Worm (Caenorhabditis elegans): ENCODE data around the gene F55G7.5.

DNA sequence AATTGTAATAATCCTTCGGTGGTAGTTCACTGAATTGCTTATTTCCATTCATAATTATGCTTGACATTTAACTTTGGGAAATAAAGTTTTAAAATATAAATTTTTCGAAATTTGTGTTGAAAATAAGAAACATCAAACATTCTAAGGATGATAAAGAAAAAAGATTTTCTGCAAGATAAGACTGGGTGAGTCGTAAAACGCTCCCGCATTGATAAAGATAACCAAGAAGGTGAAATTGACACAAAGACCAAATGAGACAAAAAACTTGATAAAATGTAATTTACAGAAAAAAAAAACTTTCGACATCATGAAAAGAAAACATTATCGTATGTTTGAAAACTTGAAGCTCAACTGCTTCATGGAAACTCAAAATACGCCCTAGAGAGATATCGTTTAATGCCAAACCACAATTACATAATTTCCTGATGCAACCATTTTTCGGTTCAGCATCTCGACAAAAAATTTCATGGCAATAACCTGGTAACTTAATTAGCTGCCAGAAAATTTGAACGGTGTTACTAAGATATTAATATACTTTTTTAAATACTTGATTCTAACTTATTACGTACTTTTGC, 29.4 kb upstream of the F55G7.5 start:
- no peak for TF ChIP-seq egl-27 (tag; optimal IDR thresholded peaks at IDR 0.05)
- no peak for TF ChIP-seq unc-62 (GFP tag; optimal IDR thresholded peaks at IDR 0.05)
- TF ChIP-seq ama-1 (optimal IDR thresholded peaks at IDR 0.05): peak; percentile 37
- no peak for TF ChIP-seq nhr-11 (tag; optimal IDR thresholded peaks at IDR 0.05)
- TF ChIP-seq snpc-4 (tag; optimal IDR thresholded peaks at IDR 0.05): no peak
- TF ChIP-seq nhr-76 (tag; optimal IDR thresholded peaks at IDR 0.05): no peak
- TF ChIP-seq hmg-11 (tag; optimal IDR thresholded peaks at IDR 0.05): no peak
- no peak for TF ChIP-seq nhr-67 (tag; optimal IDR thresholded peaks at IDR 0.05)
- no peak for TF ChIP-seq eor-1 (tag; optimal IDR thresholded peaks at IDR 0.05)
- TF ChIP-seq nhr-12 (tag; optimal IDR thresholded peaks at IDR 0.05): no peak
- TF ChIP-seq ceh-9 (tag; optimal IDR thresholded peaks at IDR 0.05): no peak
- TF ChIP-seq ceh-28 (tag; optimal IDR thresholded peaks at IDR 0.05): no peak
- TF ChIP-seq ZK546.5 (tag; optimal IDR thresholded peaks at IDR 0.05): no peak
- TF ChIP-seq unc-39 (tag; optimal IDR thresholded peaks at IDR 0.05): no peak
